Fruit fly (Drosophila melanogaster): ENCODE results near the gene ham.

ham gene

DNA sequence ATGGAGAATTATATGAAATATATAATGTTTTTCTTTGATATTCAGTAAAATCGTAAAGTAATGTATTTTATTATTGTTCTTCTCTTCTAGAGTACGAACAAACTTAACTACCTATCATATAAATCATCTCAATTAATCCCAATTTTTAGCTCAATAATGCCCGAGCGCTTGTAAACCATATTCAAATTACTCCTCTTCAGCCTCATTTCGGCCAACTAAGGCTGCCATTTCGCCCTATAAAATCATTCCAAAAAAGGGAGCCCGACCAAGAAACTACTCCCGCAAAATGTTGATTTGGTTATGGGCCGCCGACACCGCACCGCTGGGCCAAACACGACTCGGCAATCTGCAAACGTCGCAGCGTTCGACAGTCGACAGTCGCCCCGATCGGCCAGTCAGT lies 50.0 kb downstream of the ham start (continued):
- TF ChIP-seq spab (GFP tag; optimal IDR thresholded peaks at IDR 0.05): no peak
- TF ChIP-seq CG9139 (GFP tag; optimal IDR thresholded peaks at IDR 0.05): no peak
- no peak for TF ChIP-seq CG3032 (tag; optimal IDR thresholded peaks at IDR 0.05)
- TF ChIP-seq Hr38 (GFP tag; optimal IDR thresholded peaks at IDR 0.05): no peak
- 0 out of 3 replicates have a peak, but pooled peaks have one; percentile 22 for TF ChIP-seq CG8119 (GFP tag; IDR thresholded peaks at IDR 0.05)
- TF ChIP-seq Blimp-1 (GFP tag; optimal IDR thresholded peaks at IDR 0.05): no peak
- no peak for TF ChIP-seq Sox102F (GFP tag; optimal IDR thresholded peaks at IDR 0.05)
- TF ChIP-seq CG4318 (GFP tag; optimal IDR thresholded peaks at IDR 0.05): peak; percentile 35
- no peak for TF ChIP-seq CG11902 (GFP tag; optimal IDR thresholded peaks at IDR 0.05)
- TF ChIP-seq CG6854 (GFP tag; optimal IDR thresholded peaks at IDR 0.05): no peak

dm6 chr2L:18740010-18740409 lies 52.7 kb downstream of the ham start, which contains the start of the genes CG42752 and CG15167:
Gene CG42752, minus strand, starts transcription at chr2L:18740110.
Gene CG15167, plus strand, starts transcription at chr2L:18740358.
- no peak for TF ChIP-seq esn (GFP tag; optimal IDR thresholded peaks at IDR 0.05)
- TF ChIP-seq cyc (GFP tag; optimal IDR thresholded peaks at IDR 0.05): no peak

dm6 chr2L:18737239-18737638 lies 55.5 kb downstream of the ham start:
- no peak for TF ChIP-seq CG8119 (GFP tag; IDR thresholded peaks at IDR 0.05)
- no peak for TF ChIP-seq ss (GFP tag; optimal IDR thresholded peaks at IDR 0.05)
- TF ChIP-seq CG8319 (GFP tag; optimal IDR thresholded peaks at IDR 0.05): no peak
- no peak for TF ChIP-seq Eip75B (GFP tag; optimal IDR thresholded peaks at IDR 0.05)
- no peak for TF ChIP-seq Lpt (GFP tag; optimal IDR thresholded peaks at IDR 0.05)
- no peak for TF ChIP-seq achi (GFP tag; optimal IDR thresholded peaks at IDR 0.05)
- no peak for TF ChIP-seq dsx (GFP tag; optimal IDR thresholded peaks at IDR 0.05; ENCODE audit: poor library complexity, severe bottlenecking)
- TF ChIP-seq CG6163 (GFP tag; IDR thresholded peaks at IDR 0.05): no peak
- TF ChIP-seq svp (GFP tag): no peak
- TF ChIP-seq Eip78C (GFP tag): peak; percentile 27
- no peak for TF ChIP-seq CG6808 (GFP tag; optimal IDR thresholded peaks at IDR 0.05)
- TF ChIP-seq CG3919 (GFP tag; optimal IDR thresholded peaks at IDR 0.05): no peak
- TF ChIP-seq fkh (GFP tag; optimal IDR thresholded peaks at IDR 0.05): peak; percentile 19
- no peak for TF ChIP-seq dac (GFP tag; optimal IDR thresholded peaks at IDR 0.05)

DNA sequence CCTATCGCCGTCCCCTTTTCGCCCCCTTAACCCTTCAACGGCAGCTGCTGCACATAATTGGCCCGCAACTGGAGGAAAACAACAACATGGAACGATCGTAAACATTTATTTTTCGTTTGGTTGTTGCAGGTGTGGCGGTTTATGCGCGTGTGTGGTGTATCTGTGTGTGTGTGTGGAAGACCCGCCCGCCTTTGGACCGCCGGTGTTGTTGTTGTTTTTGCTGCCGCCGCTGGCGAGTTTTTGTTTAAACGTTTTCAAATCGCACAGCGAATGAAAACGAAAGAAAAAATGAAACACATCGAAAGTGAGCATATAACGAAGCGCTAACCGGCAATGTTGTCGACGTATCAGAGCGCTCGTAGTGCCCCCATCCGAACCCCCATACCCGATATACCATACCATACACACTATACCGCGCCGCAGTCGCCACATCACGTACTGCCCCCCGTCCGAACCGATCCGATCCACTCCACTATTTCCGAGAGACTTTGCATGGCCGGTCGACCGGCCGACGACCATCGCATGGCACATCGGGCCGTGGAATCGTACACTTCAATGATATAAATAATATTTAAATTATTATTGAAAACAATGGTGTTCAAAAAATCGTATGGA lies 57.0 kb downstream of the ham start:
- no peak for TF ChIP-seq CG32006 (GFP tag; optimal IDR thresholded peaks at IDR 0.05)
- TF ChIP-seq svp (GFP tag): peak; percentile 11
- TF ChIP-seq CG6163 (GFP tag; IDR thresholded peaks at IDR 0.05): no peak
- TF ChIP-seq fkh (GFP tag; optimal IDR thresholded peaks at IDR 0.05): peak; percentile 52
- TF ChIP-seq eg (GFP tag; IDR thresholded peaks at IDR 0.05): peak; percentile 48; the same call in 1 of the 3 replicates
- no peak for TF ChIP-seq Hr4 (GFP tag; optimal IDR thresholded peaks at IDR 0.05)

DNA sequence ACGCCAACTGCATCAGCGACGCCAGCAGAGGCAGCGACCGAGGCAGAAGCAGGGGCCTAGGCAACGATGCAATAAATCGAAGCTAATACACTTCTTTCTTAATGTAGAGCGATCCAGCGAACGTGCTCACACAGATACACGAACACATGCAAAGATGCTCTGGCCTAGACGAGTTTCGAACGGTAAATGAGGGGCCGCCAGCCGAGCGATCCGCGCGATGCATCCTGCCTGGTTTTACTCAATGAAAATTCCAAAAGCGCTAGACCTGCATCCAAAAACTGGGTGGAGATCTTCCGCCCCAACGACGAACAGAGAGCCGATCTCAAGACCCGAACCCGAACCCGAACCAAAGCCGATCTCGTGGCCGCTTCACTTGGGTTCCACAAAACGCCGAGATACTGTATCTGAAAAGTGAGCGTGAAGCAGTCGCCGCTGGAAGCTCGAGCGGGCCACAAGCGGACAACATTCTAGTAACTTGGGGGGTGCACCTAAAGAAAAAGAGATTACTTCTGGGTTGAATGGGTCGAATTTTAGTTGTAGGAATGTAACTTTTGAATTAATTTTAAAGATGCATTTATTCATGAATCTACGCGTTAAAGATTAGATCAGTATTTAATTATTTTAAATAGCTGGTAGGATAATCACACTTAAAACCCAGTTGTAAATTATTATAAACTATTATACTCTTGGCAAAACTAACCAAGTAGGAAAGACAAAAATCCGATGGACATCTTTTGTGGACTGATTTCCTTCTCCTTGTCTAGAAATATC lies 59.8 kb downstream of the ham start:
- peak; percentile 2 for TF ChIP-seq CG16779 (tag; optimal IDR thresholded peaks at IDR 0.05)
- no peak for TF ChIP-seq CG3032 (tag; optimal IDR thresholded peaks at IDR 0.05)
- peak; percentile 38 to 56 for TF ChIP-seq ss (GFP tag; optimal IDR thresholded peaks at IDR 0.05)
- TF ChIP-seq topi (GFP tag; optimal IDR thresholded peaks at IDR 0.05): peak; percentile 33
- no peak for TF ChIP-seq spab (GFP tag; optimal IDR thresholded peaks at IDR 0.05)
- TF ChIP-seq lz (GFP tag; optimal IDR thresholded peaks at IDR 0.05): no peak
- TF ChIP-seq CG34406 (GFP tag; optimal IDR thresholded peaks at IDR 0.05): no peak
- TF ChIP-seq Ets96B (tag; optimal IDR thresholded peaks at IDR 0.05): no peak
- TF ChIP-seq svp (GFP tag): peak; percentile 77
- TF ChIP-seq Lpt (GFP tag; optimal IDR thresholded peaks at IDR 0.05): no peak
- peak; percentile 12 for TF ChIP-seq net (GFP tag; optimal IDR thresholded peaks at IDR 0.05)
- peak; percentile 27 for TF ChIP-seq OdsH (GFP tag; optimal IDR thresholded peaks at IDR 0.05)
- TF ChIP-seq CG11294 (GFP tag; IDR thresholded peaks at IDR 0.05): no peak
- TF ChIP-seq Sox15 (GFP tag; optimal IDR thresholded peaks at IDR 0.05): no peak
- no peak for TF ChIP-seq CG11902 (GFP tag; optimal IDR thresholded peaks at IDR 0.05)
- TF ChIP-seq Sox102F (GFP tag; optimal IDR thresholded peaks at IDR 0.05): peak; percentile 6
- TF ChIP-seq esn (GFP tag; optimal IDR thresholded peaks at IDR 0.05): peak; percentile 12
- TF ChIP-seq fd85E (GFP tag; optimal IDR thresholded peaks at IDR 0.05): no peak
- no peak for TF ChIP-seq Gug (GFP tag; IDR thresholded peaks at IDR 0.05)
- TF ChIP-seq Eip78C (GFP tag): peak; percentile 54
- TF ChIP-seq CG32006 (GFP tag; optimal IDR thresholded peaks at IDR 0.05): peak; percentile 49
- TF ChIP-seq CG1621 (tag; optimal IDR thresholded peaks at IDR 0.05): peak; percentile 31
- peak; percentile 42 for TF ChIP-seq CG3919 (GFP tag; optimal IDR thresholded peaks at IDR 0.05)
- TF ChIP-seq CG6808 (GFP tag; optimal IDR thresholded peaks at IDR 0.05): peak; percentile 37
- TF ChIP-seq acj6 (GFP tag; optimal IDR thresholded peaks at IDR 0.05): no peak

Data from whole organism, prepupa.